Fruit fly (Drosophila melanogaster) Kc167 (cell line): ENCODE data around the gene CG16813.

ENCODE experiments used
- Myc ChIP-seq: fragments of >200 bp; optimal IDR thresholded peaks from 2 replicates; lab custom pipeline; 2017; ENCODE audit warnings: missing external identifiers
- h ChIP-seq: fragments of >200 bp; optimal IDR thresholded peaks from 3 replicates; lab custom pipeline; 2018; ENCODE audit warnings: missing external identifiers
- insv ChIP-seq: fragments of >200 bp; optimal IDR thresholded peaks from 3 replicates; lab custom pipeline; 2018; ENCODE audit warnings: missing external identifiers
- psq ChIP-seq: fragments of >200 bp; optimal IDR thresholded peaks from 2 replicates; lab custom pipeline; 2017; ENCODE audit warnings: missing external identifiers

DNA sequence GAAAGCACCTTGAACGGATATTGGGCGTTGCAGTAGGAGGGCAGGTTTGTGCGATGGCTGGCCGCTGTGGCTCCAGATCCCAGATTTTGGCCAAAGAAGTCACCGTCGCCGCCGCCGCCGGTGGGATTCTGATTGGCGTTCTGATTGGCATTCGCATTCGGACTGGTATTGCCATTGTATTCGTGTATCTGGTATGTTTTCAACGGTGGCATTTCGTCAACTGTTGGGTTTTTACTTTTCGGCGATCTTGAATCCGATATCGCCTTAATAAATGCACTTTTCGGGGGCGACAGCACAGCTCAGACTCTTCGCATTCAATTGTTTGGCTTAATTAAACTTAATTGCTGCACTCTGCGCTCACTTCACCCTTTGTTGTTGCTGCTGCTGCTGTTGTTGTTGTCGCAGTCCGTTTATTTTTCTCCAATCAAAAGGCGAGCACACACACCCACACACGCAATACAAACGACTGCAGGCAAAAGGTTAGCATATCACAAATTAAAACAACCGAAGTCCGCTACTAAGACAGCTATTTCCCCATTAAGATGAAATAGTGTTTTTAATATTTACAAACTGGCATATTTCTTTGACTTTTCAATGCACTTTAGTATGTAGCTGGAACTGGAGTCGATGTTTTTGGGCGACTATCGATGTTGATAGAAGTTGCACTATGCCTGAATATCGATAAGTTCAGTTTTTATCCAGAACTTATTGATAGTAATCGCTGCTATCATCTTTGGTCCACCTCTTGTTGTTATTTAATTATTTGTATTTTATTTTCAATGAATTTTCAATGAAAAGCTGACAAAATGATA, 7.8 kb upstream of the CG16813 start, which contains the start of the genes CG9426 and mRF1:
- no peak for TF ChIP-seq psq
- no peak for TF ChIP-seq h (lab: Kevin White, UChicago)
- no peak for TF ChIP-seq insv
- no peak for TF ChIP-seq Myc
